Fruit fly (Drosophila melanogaster): ENCODE measurements around the gene CG4678.

DNA sequence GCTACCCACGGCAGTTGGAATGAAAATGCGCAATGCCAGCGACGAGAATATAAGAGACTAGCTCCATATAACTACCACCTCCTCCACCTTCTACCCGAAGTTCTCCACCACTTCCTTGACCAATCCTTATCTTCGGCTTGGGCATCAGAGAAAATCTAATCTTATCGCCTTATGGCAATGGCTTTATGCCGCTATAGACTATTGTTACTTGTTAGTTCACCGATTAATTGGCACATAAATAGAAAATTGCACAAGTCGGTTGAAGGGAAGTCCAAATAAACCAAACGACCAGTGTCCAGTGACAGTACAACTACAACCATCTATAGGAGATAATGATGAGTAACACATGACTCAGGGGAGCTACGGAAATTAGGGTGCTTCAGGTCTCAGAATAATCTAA is 6.0 kb downstream of the CG4678 start, which contains the start of gene sphe:
- no peak for TF ChIP-seq HLH106 (tag; optimal IDR thresholded peaks at IDR 0.05)
- TF ChIP-seq lola (GFP tag; optimal IDR thresholded peaks at IDR 0.05): no peak
- TF ChIP-seq ey (GFP tag; optimal IDR thresholded peaks at IDR 0.05): no peak
- TF ChIP-seq Dif (GFP tag; optimal IDR thresholded peaks at IDR 0.05; ENCODE audit: partially characterized antibody): no peak
- no peak for TF ChIP-seq Myc (optimal IDR thresholded peaks at IDR 0.05)

Data from whole organism, wandering third instar larva.